Fruit fly (Drosophila melanogaster) whole organism, pupa: Measurements from ENCODE around the gene CG10508.

Source experiments
- CG10348 ChIP-seq: fragments of 200-800 bp; sonication (Bioruptor generic); IDR thresholded peaks from 2 replicates; pipeline ENCODE4 v1.3.6; 2022; ENCODE audit warnings: missing biosample characterization, missing genetic modification characterization
- CG12605 ChIP-seq: fragments of 200-800 bp; sonication (Bioruptor generic); IDR thresholded peaks from 2 replicates; pipeline ENCODE4 v1.3.6; 2022; ENCODE audit warnings: missing biosample characterization, missing genetic modification characterization
- CG13204 ChIP-seq: fragments of 200-800 bp; sonication (Bioruptor generic); optimal IDR thresholded peaks from 2 replicates; lab custom pipeline; 2018; ENCODE audit warnings: missing biosample characterization, mild to moderate bottlenecking, missing genetic modification characterization, moderate library complexity
- CG14655 ChIP-seq: fragments of 200-800 bp; sonication (Bioruptor generic); optimal IDR thresholded peaks from 3 replicates; lab custom pipeline; 2017; ENCODE audit warnings: mild to moderate bottlenecking, missing biosample characterization, missing genetic modification reagents, missing genetic modification characterization
- CG15710 ChIP-seq: fragments of 200-800 bp; sonication (Bioruptor generic); optimal IDR thresholded peaks from 2 replicates; lab custom pipeline; 2018; ENCODE audit warnings: missing biosample characterization, mild to moderate bottlenecking, missing genetic modification characterization, moderate library complexity
- CG17806 ChIP-seq: fragments of 200-800 bp; sonication (Bioruptor generic); optimal IDR thresholded peaks from 2 replicates; lab custom pipeline; 2018; ENCODE audit warnings: missing biosample characterization, mild to moderate bottlenecking, missing genetic modification characterization, moderate library complexity
- CG32121 ChIP-seq: fragments of 200-800 bp; sonication (Bioruptor generic); IDR thresholded peaks from 2 replicates; pipeline ENCODE4 v1.3.6; 2022; ENCODE audit warnings: missing biosample characterization, missing genetic modification characterization
- CG34367 ChIP-seq: fragments of 200-800 bp; sonication (Bioruptor generic); optimal IDR thresholded peaks from 2 replicates; lab custom pipeline; 2018; ENCODE audit warnings: missing biosample characterization, mild to moderate bottlenecking, missing genetic modification characterization
- CG4496 ChIP-seq: fragments of 200-800 bp; sonication (Bioruptor generic); IDR thresholded peaks from 3 replicates; pipeline ENCODE4 v1.3.6; 2022; ENCODE audit warnings: missing biosample characterization, missing genetic modification characterization
- CG8159 ChIP-seq: fragments of 200-800 bp; sonication (Bioruptor generic); optimal IDR thresholded peaks from 3 replicates; lab custom pipeline; 2018; ENCODE audit warnings: missing biosample characterization, mild to moderate bottlenecking, missing genetic modification characterization, moderate library complexity
- CG8301 ChIP-seq: fragments of 200-800 bp; sonication (Bioruptor generic); optimal IDR thresholded peaks from 2 replicates; lab custom pipeline; 2018; ENCODE audit warnings: missing biosample characterization, mild to moderate bottlenecking, missing genetic modification characterization
- CG9948 ChIP-seq: fragments of 200-800 bp; sonication (Bioruptor generic); optimal IDR thresholded peaks from 2 replicates; lab custom pipeline; 2018; ENCODE audit warnings: missing biosample characterization, mild to moderate bottlenecking, missing genetic modification characterization, moderate library complexity
- D1 ChIP-seq: fragments of 200-800 bp; sonication (Bioruptor generic); optimal IDR thresholded peaks from 2 replicates; lab custom pipeline; 2018; ENCODE audit warnings: missing biosample characterization, mild to moderate bottlenecking, missing genetic modification characterization, moderate library complexity
- EcR ChIP-seq: fragments of 200-800 bp; sonication (Bioruptor generic); optimal IDR thresholded peaks from 3 replicates; lab custom pipeline; 2019; ENCODE audit warnings: missing biosample characterization, missing genetic modification characterization, mild to moderate bottlenecking, moderate library complexity, missing genetic modification reagents
- Ets98B ChIP-seq: fragments of 200-800 bp; sonication (Bioruptor generic); IDR thresholded peaks from 2 replicates; pipeline ENCODE4 v1.3.6; 2022; ENCODE audit warnings: missing biosample characterization, missing genetic modification characterization
- Pif1A ChIP-seq: fragments of 200-800 bp; sonication (Bioruptor generic); optimal IDR thresholded peaks from 3 replicates; lab custom pipeline; 2016; ENCODE audit warnings: missing biosample characterization, missing genetic modification characterization
- Pif1B ChIP-seq: fragments of 200-800 bp; sonication (Bioruptor generic); optimal IDR thresholded peaks from 3 replicates; lab custom pipeline; 2016; ENCODE audit warnings: missing biosample characterization, missing genetic modification characterization
- Snoo ChIP-seq: fragments of 200-800 bp; sonication (Bioruptor generic); optimal IDR thresholded peaks from 3 replicates; lab custom pipeline; 2017; ENCODE audit warnings: missing biosample characterization, mild to moderate bottlenecking, missing genetic modification characterization, inconsistent platforms
- fd96Ca ChIP-seq: fragments of 200-800 bp; sonication (Bioruptor generic); IDR thresholded peaks from 3 replicates; pipeline ENCODE4 v1.3.6; 2022; ENCODE audit warnings: missing biosample characterization, missing genetic modification characterization
- gl ChIP-seq: fragments of 200-800 bp; sonication (Bioruptor generic); optimal IDR thresholded peaks from 2 replicates; lab custom pipeline; 2018; ENCODE audit warnings: missing biosample characterization, mild to moderate bottlenecking, missing genetic modification characterization
- rn ChIP-seq: fragments of 200-800 bp; sonication (Bioruptor generic); IDR thresholded peaks from 2 replicates; pipeline ENCODE4 v1.3.6; 2022; ENCODE audit warnings: missing biosample characterization, missing genetic modification characterization

Gene CG10508

dm6 chr3L:21220100-21220499, 10.1 kb downstream of the CG10508 start, which contains the start of gene CG43219:
Gene CG43219, plus strand, starts transcription at chr3L:21220400.
- 0 out of 3 replicates have a peak, but pooled peaks have one; percentile 22 for TF ChIP-seq CG4496 (GFP tag; lab: Robert Waterston, UW)
- no peak for TF ChIP-seq Pif1B (GFP tag; lab: Kevin White, UChicago)

- TF ChIP-seq CG12605 (GFP tag; lab: Robert Waterston, UW) (no peak), EcR (GFP tag; lab: Kevin White, UChicago) (no peak), Pif1B (GFP tag; lab: Kevin White, UChicago) (no peak), CG32121 (GFP tag; lab: Robert Waterston, UW) (peak; percentile 79), CG13204 (GFP tag; lab: Kevin White, UChicago) (no peak), CG15710 (no peak), Ets98B (peak; percentile 52; the same call in 1 of the 2 replicates), CG4496 (GFP tag; lab: Robert Waterston, UW) (peak; percentile 61; the same call in 1 of the 3 replicates), fd96Ca (GFP tag; lab: Robert Waterston, UW) (no peak), CG14655 (peak; percentile 76), CG8159 (tag; lab: Kevin White, UChicago) (no peak), Pif1A (GFP tag; lab: Kevin White, UChicago) (peak; percentile 20), gl (no peak), CG9948 (tag; lab: Kevin White, UChicago) (peak; percentile 8), CG8301 (tag; lab: Kevin White, UChicago) (peak; percentile 76)
These were observed 13.3 kb downstream of the CG10508 start for dm6 chr3L:21223268-21223667.

dm6 chr3L:21224274-21224673, 14.3 kb downstream of the CG10508 start:
- TF ChIP-seq CG15710 (no peak), rn (GFP tag; lab: Robert Waterston, UW) (peak; percentile 25; the same call in 1 of the 2 replicates), CG8301 (tag; lab: Kevin White, UChicago) (peak; percentile 90), CG14655 (peak; percentile 95), CG9948 (tag; lab: Kevin White, UChicago) (no peak), CG32121 (GFP tag; lab: Robert Waterston, UW) (no peak), Pif1A (GFP tag; lab: Kevin White, UChicago) (peak; percentile 16), CG34367 (tag; lab: Kevin White, UChicago) (no peak), D1 (tag; lab: Kevin White, UChicago) (no peak), CG4496 (GFP tag; lab: Robert Waterston, UW) (no peak; the same call in 2 of the 3 replicates), CG13204 (GFP tag; lab: Kevin White, UChicago) (no peak), fd96Ca (GFP tag; lab: Robert Waterston, UW) (no peak), CG8159 (tag; lab: Kevin White, UChicago) (no peak), EcR (GFP tag; lab: Kevin White, UChicago) (no peak), Pif1B (GFP tag; lab: Kevin White, UChicago) (no peak), CG10348 (no peak)

dm6 chr3L:21224701-21225223, 14.7 kb downstream of the CG10508 start:
- TF ChIP-seq Snoo (tag; lab: Kevin White, UChicago): peak; percentile 35
- peak; percentile 70; the same call in 2 of the 3 replicates for TF ChIP-seq fd96Ca (GFP tag; lab: Robert Waterston, UW)
- no peak for TF ChIP-seq CG8301 (tag; lab: Kevin White, UChicago)
- no peak for TF ChIP-seq rn (GFP tag; lab: Robert Waterston, UW)
- TF ChIP-seq EcR (GFP tag; lab: Kevin White, UChicago): peak; percentile 97
- peak; percentile 39; the same call in 2 of the 3 replicates for TF ChIP-seq CG4496 (GFP tag; lab: Robert Waterston, UW)
- peak; percentile 56; the same call in 1 of the 2 replicates for TF ChIP-seq Ets98B
- TF ChIP-seq CG32121 (GFP tag; lab: Robert Waterston, UW): peak; percentile 40
- TF ChIP-seq CG12605 (GFP tag; lab: Robert Waterston, UW): peak; percentile 6
- peak; percentile 93 for TF ChIP-seq CG13204 (GFP tag; lab: Kevin White, UChicago)

dm6 chr3L:21225642-21226041, 15.6 kb downstream of the CG10508 start:
- no peak for TF ChIP-seq rn (GFP tag; lab: Robert Waterston, UW)
- TF ChIP-seq Pif1B (GFP tag; lab: Kevin White, UChicago): no peak
- no peak for TF ChIP-seq Ets98B
- 0 out of 3 replicates have a peak, but pooled peaks have one; percentile 8 for TF ChIP-seq CG4496 (GFP tag; lab: Robert Waterston, UW)
- no peak for TF ChIP-seq CG8301 (tag; lab: Kevin White, UChicago)
- no peak for TF ChIP-seq CG8159 (tag; lab: Kevin White, UChicago)
- TF ChIP-seq Pif1A (GFP tag; lab: Kevin White, UChicago): no peak
- TF ChIP-seq D1 (tag; lab: Kevin White, UChicago): no peak
- no peak for TF ChIP-seq CG10348
- TF ChIP-seq fd96Ca (GFP tag; lab: Robert Waterston, UW): 0 out of 3 replicates have a peak, but pooled peaks have one; percentile 18
- TF ChIP-seq CG17806: no peak
- TF ChIP-seq CG12605 (GFP tag; lab: Robert Waterston, UW): no peak
- TF ChIP-seq, all 21 proteins: peak for 2

dm6 chr3L:21226309-21226708, 16.3 kb downstream of the CG10508 start, which contains the start of gene Eip78C:
Gene Eip78C, plus strand, starts transcription at chr3L:21226609.
- TF ChIP-seq CG14655: peak; percentile 6
- no peak for TF ChIP-seq CG8159 (tag; lab: Kevin White, UChicago)
- 0 out of 2 replicates have a peak, but pooled peaks have one; percentile 29 for TF ChIP-seq CG32121 (GFP tag; lab: Robert Waterston, UW)
- no peak for TF ChIP-seq CG4496 (GFP tag; lab: Robert Waterston, UW)
- peak; percentile 50; the same call in 1 of the 3 replicates for TF ChIP-seq fd96Ca (GFP tag; lab: Robert Waterston, UW)
- TF ChIP-seq Ets98B: peak; percentile 41; the same call in 1 of the 2 replicates
- TF ChIP-seq, all 21 proteins: peak for 4
